Worm (Caenorhabditis elegans): ENCODE results near the gene F39E9.14.

F39E9.14 gene

DNA sequence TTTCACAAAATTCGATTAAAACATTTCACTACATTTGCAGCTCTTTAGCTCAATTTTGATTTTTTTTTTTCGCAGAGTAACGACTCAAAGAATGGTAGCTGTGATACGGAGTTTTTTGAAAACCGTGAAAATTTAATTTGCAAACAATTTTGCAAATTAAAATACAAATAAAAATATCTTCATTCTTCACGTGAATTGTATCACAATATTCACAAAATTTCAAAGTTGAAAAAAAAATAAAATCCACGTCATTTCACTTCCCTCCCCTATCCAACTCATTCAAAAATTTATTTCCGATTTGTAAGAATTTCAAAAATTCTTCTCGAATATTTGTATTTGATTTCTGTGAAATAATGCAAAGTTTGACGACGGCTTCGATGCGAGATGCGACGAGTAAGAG, 11.8 kb downstream of the F39E9.14 start, which contains the start of gene wht-4:
Gene wht-4, plus strand, starts transcription at position 301 of the 400 bp plus-strand sequence.
- TF ChIP-seq ZK546.5 (tag; optimal IDR thresholded peaks at IDR 0.05) (no peak), nhr-237 (tag; optimal IDR thresholded peaks at IDR 0.05) (no peak), ztf-1 (GFP tag; conservative IDR thresholded peaks at IDR 0.05) (no peak), sem-4 (tag; optimal IDR thresholded peaks at IDR 0.05) (no peak), elt-1 (tag; optimal IDR thresholded peaks at IDR 0.05) (no peak), unc-55 (GFP tag; optimal IDR thresholded peaks at IDR 0.05) (no peak), nhr-77 (tag; optimal IDR thresholded peaks at IDR 0.05) (no peak), unc-62 (GFP tag; optimal IDR thresholded peaks at IDR 0.05) (no peak), lin-13 (GFP tag; optimal IDR thresholded peaks at IDR 0.05) (no peak)

- TF ChIP-seq ztf-4 (tag; optimal IDR thresholded peaks at IDR 0.05) (no peak), ceh-82 (tag; optimal IDR thresholded peaks at IDR 0.05) (no peak), nhr-77 (tag; optimal IDR thresholded peaks at IDR 0.05) (no peak), ztf-11 (tag; optimal IDR thresholded peaks at IDR 0.05) (no peak), unc-55 (GFP tag; optimal IDR thresholded peaks at IDR 0.05) (no peak), nhr-25 (tag; optimal IDR thresholded peaks at IDR 0.05) (no peak), lin-13 (GFP tag; optimal IDR thresholded peaks at IDR 0.05) (no peak), nhr-21 (tag; optimal IDR thresholded peaks at IDR 0.05) (no peak), sma-9 (GFP tag; optimal IDR thresholded peaks at IDR 0.05) (no peak), sma-9 (tag; optimal IDR thresholded peaks at IDR 0.05) (no peak), mbf-1 (tag; optimal IDR thresholded peaks at IDR 0.05) (no peak), crh-2 (tag; optimal IDR thresholded peaks at IDR 0.05) (no peak), ztf-1 (GFP tag; conservative IDR thresholded peaks at IDR 0.05) (no peak), nhr-10 (tag; optimal IDR thresholded peaks at IDR 0.05) (no peak), F13H6.1 (tag; optimal IDR thresholded peaks at IDR 0.05) (no peak), Y55F3AM.14 (GFP tag; optimal IDR thresholded peaks at IDR 0.05) (no peak), dmd-4 (tag; optimal IDR thresholded peaks at IDR 0.05) (no peak), zag-1 (tag; optimal IDR thresholded peaks at IDR 0.05) (no peak), elt-3 (tag; optimal IDR thresholded peaks at IDR 0.05) (no peak), nhr-11 (tag; optimal IDR thresholded peaks at IDR 0.05) (no peak), unc-39 (tag; optimal IDR thresholded peaks at IDR 0.05) (no peak)
Measured at ce11 chrII:3277686-3278085, 12.8 kb downstream of the F39E9.14 start, which contains the start of gene F02E11.4. F02E11.4 (minus strand) TSS chrII:3277786.

DNA sequence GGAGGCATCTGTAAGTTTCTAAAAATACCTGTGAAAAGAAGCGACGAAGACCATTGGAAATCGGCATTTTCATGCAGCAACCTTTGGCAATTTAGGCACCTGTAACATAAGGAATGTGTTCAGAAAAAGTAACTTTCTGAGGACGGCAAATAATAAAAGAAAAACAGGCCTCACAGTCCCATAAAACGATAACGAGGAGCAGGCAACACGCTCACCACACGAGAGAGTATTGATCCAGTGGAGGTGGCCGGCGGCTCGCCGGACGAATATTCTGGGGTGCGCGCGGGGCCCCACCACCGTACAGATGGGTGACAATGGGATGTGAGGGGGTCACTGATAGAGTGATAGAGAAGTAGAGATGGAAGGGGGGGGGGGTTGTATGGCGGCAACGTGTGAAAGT, 15.5 kb downstream of the F39E9.14 start, which contains the start of gene F02E11.3:
Gene F02E11.3, minus strand, starts transcription at position 101 of the 400 bp plus-strand sequence.
- TF ChIP-seq ceh-16 (tag; optimal IDR thresholded peaks at IDR 0.05) (no peak), egl-27 (tag; optimal IDR thresholded peaks at IDR 0.05) (no peak), lin-11 (tag; optimal IDR thresholded peaks at IDR 0.05) (no peak), snpc-4 (tag; optimal IDR thresholded peaks at IDR 0.05) (no peak), ztf-4 (tag; optimal IDR thresholded peaks at IDR 0.05) (no peak), R02D3.7 (tag; optimal IDR thresholded peaks at IDR 0.05) (no peak), skn-1 (tag; optimal IDR thresholded peaks at IDR 0.05) (no peak), nhr-25 (tag; optimal IDR thresholded peaks at IDR 0.05) (no peak), ZK546.5 (tag; optimal IDR thresholded peaks at IDR 0.05) (no peak), ceh-82 (tag; optimal IDR thresholded peaks at IDR 0.05) (no peak), crh-2 (tag; optimal IDR thresholded peaks at IDR 0.05) (no peak), unc-39 (tag; optimal IDR thresholded peaks at IDR 0.05) (no peak), zag-1 (tag; optimal IDR thresholded peaks at IDR 0.05) (no peak)

ce11 chrII:3270598-3270997, 19.8 kb downstream of the F39E9.14 start:
- peak in 1 of 2 experiments; percentile 38 for TF ChIP-seq lsy-2 (tag; optimal IDR thresholded peaks at IDR 0.05)
- TF ChIP-seq unc-55 (GFP tag; optimal IDR thresholded peaks at IDR 0.05) = peak; percentile 66
- no peak for TF ChIP-seq snpc-4 (tag; optimal IDR thresholded peaks at IDR 0.05)
- TF ChIP-seq R02D3.7 (tag; optimal IDR thresholded peaks at IDR 0.05) = no peak
- no peak for TF ChIP-seq nhr-6 (tag; optimal IDR thresholded peaks at IDR 0.05)
- TF ChIP-seq ztf-11 (tag; optimal IDR thresholded peaks at IDR 0.05) = no peak
- no peak for TF ChIP-seq unc-62 (GFP tag; optimal IDR thresholded peaks at IDR 0.05)
- no peak for TF ChIP-seq gmeb-1 (tag; optimal IDR thresholded peaks at IDR 0.05)
- TF ChIP-seq nhr-12 (tag; optimal IDR thresholded peaks at IDR 0.05) = no peak
- no peak for TF ChIP-seq ama-1 (optimal IDR thresholded peaks at IDR 0.05)
- peak; percentile 66 for TF ChIP-seq C34F6.9 (tag; optimal IDR thresholded peaks at IDR 0.05)
- TF ChIP-seq ztf-1 (GFP tag; conservative IDR thresholded peaks at IDR 0.05) = no peak
- no peak for TF ChIP-seq mbf-1 (tag; optimal IDR thresholded peaks at IDR 0.05)
- no peak for TF ChIP-seq zag-1 (tag; optimal IDR thresholded peaks at IDR 0.05)
- TF ChIP-seq elt-1 (tag; optimal IDR thresholded peaks at IDR 0.05) = no peak
- no peak for TF ChIP-seq sem-4 (tag; optimal IDR thresholded peaks at IDR 0.05)
- TF ChIP-seq ceh-16 (tag; optimal IDR thresholded peaks at IDR 0.05) = no peak
- TF ChIP-seq nhr-77 (tag; optimal IDR thresholded peaks at IDR 0.05) = no peak

Data from whole organism, L2 larva.